Fruit fly (Drosophila melanogaster) ovary, adult (tissue): Measurements from ENCODE around the gene Rb97D.
A peak's percentile ranks its signal among the peaks of the same experiment; 100 is the strongest.

Experiments
- CG17801 ChIP-seq: fragments of 200-800 bp; optimal IDR thresholded peaks from 2 replicates; lab custom pipeline; 2019; ENCODE audit warnings: missing biosample characterization, mild to moderate bottlenecking, missing genetic modification characterization, moderate library complexity; ENCODE audit not compliant: partially characterized antibody

The Rb97D gene

DNA sequence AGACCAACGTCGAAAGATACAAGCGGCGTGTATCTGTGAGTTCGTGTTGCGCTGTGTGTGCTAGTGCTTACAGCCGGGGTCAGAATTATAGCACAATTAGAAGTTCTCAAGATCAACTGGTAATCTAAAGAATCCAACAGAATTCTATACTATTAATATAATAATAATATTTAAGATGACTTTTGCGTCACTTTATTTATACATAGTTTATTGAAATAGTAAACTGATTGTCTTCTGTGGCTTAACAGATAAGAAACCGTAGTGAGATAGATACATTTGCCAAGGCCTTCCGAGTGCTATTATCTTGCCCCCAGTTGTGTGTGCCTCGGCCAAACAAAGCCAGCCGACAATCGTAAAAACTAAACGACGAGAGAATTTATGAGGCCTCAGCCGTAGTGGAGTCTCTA is 10.7 kb upstream of the Rb97D start:
- TF ChIP-seq CG17801 (GFP tag; lab: Kevin White, UChicago): peak; percentile 55

DNA sequence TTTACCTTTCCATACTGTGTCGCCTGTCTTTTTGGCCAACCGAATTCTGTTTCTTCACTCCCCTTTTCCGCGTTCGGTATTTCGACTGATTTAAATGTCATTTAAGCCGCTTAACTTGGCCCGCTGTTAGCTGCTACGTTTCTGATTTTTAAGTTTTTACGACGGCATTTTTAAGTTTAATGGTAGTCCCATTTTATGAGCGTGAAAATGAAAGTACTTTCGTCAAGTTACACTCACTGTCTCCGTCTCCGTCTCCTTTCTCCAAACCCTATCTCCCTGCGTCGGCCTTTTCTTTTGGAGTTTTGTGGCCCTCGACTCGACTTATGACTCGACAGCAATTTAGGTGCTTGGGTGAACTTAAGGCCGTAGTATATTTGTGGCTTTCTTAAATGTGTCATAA is 9.7 kb upstream of the Rb97D start:
- no peak for TF ChIP-seq CG17801 (GFP tag; lab: Kevin White, UChicago)

DNA sequence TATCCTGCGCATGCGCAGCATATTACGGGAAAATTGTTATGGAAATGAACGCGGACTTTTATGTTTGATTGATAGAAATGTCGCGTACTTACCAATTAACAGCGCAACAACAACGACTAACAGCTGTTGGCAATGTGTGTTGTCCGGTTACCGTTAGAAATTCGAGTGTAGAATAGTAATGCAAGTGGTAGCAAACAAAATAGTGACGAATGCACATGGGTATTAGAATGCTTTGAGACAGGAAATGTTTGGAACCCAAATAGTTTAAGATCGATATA is 7.4 kb upstream of the Rb97D start:
- no peak for TF ChIP-seq CG17801 (GFP tag; lab: Kevin White, UChicago)

DNA sequence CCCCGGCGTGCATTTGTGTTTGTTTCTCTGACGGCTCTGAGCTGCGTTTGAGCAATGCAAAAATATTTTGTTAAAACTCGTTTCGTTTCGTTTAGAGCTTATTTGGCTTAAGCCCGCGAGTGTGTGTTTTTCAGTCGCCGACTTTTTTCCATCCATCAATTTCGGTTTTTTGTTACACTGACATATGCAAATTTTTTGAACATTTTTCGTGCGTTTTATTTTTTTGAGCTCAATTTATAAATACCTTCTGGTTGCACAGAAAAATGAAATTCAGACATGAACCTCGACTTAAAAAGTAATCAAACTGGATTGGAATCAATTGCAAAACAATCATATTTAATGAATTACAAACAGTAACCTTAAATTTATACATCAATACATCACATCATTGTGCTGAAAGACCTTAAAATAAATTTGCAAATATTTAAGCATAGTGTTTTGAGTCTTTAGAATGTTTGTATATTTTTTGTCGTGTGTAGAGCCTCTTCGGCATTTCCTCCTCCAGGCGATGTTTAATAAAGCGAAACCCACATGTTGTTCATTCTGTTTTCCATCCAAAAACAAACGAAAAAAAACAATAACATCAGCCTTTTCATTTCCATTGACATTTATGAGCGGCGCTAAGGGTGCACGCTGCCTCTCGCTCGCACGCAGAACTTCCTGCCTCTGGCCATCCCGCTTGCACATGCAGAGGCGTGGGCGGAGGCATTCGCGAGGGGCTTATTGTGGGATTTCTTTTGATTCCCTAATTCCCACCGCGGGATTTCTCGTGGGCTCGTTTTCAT is 6.9 kb upstream of the Rb97D start:
- TF ChIP-seq CG17801 (GFP tag; lab: Kevin White, UChicago): no peak

DNA sequence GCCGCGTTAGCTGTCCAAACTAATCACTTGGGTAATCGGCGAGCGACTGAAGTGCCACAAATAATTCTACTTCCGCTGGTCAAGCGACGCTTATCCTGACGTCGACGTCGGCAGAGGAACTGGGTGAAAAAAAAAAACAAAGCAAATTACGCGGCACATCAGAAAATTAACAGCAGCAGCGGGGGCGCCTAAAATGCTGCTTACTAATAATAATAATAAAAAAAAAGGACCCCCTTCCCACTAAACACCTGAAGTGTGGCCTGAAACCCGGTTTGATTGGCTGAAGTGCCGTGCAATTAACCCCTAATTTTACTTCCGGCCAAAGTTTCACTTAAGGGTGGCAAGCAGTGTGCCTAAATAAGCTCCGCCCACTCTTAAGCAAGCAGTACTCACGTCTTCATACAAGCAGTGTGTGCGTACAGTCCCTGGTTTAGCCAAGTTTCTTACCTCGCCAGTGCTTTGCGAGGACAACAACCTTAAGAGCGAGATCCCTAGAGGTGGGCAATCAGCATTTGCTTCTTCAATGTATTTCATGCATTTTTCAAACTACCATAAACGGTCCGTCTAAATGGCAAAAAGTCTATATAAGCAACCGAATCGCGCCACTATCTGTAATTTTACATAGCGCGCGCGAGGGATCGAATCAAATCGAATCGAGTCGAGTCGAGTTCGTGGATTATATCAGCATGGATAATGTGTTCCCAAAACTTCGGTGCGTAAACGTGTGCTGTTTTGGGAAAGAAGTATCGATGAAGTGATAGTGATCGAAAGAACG is 5.8 kb upstream of the Rb97D start, which contains the start of the genes ro and T48:
ro (minus strand) TSS at position 51 of the 775 bp plus-strand sequence.
T48 (plus strand) TSS at position 614 of the 775 bp plus-strand sequence.
- peak; percentile 53 for TF ChIP-seq CG17801 (GFP tag; lab: Kevin White, UChicago)

DNA sequence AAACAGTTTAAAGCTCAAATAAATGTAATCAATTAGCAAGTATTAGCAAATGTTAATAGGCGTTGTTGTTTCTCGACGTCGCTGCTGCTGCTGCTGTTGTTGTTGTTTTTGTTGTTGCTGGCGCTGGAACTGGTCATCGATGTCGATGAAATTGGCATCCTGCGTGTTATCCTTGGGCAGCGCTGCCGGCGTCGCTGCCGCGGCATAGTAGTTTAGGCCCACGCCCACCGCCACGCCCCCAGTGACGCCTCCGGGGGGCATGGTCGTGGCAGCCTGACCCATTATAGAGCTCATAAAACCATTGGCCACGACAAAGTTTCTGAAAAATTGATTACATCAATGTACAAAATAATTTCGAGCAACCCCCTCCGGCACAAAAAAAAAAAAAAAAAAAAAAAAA is 1.3 kb upstream of the Rb97D start:
- no peak for TF ChIP-seq CG17801 (GFP tag; lab: Kevin White, UChicago)

DNA sequence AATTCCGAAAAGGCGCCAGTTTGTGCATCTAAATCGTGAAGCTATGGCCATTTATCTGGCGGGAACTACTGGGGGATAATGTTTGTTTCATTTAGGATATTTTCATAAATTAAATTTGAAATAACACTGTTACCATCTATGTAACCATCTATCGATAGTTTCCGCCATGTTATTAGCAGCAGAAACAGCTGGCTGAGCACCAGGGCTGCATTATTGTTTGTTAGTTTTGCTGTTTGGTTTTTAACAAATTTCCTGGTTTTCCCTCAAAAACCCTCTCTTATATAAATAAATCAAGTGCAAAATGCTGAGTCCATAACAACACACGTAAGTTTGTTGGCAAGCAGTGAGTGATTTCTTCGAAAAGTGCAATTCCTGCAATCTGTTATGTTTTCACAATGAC is 890 bp upstream of the Rb97D start, which contains the start of gene CG5500:
CG5500 (plus strand) TSS at position 199 of the 400 bp plus-strand sequence.
- TF ChIP-seq CG17801 (GFP tag; lab: Kevin White, UChicago): peak; percentile 38

DNA sequence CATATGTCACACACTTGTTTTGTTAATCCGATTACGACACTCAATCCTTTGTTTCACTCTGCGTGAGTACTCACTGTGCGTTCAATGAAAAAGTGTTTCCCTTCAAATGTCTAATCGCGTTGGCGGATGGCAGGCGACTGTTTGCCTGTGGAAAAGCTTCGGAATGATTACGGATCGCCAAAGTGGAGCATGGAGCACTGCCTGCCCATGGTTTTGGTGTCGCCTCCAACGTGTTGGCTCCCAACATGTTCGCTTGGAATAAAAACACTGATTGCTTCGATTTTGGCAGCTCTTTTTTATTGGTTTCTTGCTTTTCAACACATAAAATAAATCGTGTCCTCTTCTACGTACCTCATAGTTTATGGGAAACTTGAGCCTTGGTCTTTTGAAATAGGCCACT is 3.7 kb downstream of the Rb97D start, which contains the start of gene SPARC:
SPARC (minus strand) TSS at position 144 of the 400 bp plus-strand sequence.
- no peak for TF ChIP-seq CG17801 (GFP tag; lab: Kevin White, UChicago)

DNA sequence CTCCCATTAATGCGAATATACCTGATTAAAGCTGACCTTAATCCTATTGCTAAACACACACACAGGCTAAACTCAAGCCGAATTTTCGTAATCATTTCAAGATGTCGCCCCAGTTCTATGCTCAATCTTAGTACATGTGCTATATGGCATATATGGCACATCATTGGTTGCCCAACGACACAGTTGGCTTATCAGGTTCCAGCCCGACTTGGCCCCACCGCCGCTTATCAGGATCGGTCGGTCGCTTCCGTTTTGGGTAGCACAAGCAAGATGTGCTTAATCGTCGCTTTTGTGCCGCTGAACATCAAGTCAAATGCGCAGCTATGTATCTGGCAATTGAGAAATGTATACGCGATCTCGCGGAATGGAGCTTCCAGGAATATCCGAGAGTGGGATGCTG is 4.5 kb downstream of the Rb97D start:
- no peak for TF ChIP-seq CG17801 (GFP tag; lab: Kevin White, UChicago)

DNA sequence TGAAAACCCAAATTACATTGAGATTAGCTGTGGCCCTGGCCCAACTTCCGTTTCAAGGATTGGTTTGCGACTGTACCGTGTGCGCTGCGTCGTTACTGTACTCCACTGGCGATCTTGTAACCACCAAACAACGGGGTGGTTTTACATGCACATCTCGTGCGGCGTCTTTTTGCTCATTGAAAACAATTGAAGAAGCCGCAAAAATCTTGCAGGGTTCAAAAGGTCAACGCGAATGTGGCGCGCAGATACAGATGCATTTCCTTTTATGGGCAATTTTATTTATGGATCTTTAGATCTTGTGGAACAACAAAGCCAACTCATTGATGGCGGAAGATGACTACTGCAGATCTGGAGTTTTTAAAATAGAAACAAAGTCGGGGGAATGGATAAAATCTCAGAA is 5.0 kb downstream of the Rb97D start:
- TF ChIP-seq CG17801 (GFP tag; lab: Kevin White, UChicago): no peak

DNA sequence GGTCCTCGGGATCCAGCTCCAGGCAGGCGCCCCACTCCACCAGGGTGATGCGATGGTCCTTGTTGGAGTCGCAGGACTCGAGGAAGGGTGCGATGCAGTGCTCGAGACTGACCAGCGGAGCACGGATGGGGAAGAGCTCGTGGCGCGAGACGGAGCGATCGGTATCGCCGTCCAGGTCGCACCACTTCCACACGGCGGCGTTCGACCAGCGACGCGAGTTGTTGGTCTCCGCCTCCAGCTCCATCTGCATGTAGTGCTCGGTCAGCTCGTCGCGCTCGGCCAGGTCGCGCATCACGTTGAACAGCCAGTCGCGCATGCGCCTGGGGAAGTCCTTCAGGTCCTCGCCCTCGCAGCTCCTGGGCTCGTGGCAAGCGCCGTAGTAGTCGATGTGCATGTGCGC is 6.1 kb downstream of the Rb97D start:
- no peak for TF ChIP-seq CG17801 (GFP tag; lab: Kevin White, UChicago)

DNA sequence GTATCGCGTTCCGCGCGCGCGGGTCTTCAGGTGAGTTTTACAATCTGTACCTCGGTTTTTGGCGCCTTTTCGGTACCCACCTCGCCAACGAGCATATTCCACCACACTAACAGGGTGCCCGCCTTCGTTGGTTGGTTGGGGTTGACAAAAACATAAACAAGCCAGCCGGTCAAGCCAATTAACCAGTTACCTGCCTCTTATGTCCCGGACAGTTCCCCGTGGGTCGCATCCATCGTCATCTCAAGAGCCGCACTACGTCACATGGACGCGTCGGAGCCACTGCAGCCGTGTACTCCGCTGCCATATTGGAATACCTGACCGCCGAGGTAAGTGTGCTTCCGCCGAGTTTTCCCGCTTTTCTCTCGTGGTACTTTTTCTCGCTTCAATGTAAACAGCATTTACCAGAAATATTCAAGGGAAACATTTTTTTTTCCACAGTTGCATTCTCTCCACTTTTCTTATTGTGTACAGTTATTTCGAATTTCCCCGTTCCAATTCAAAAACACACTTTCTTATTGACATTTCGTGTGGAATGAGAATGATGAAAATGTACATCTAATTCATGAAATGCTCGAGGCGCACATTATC is 8.0 kb downstream of the Rb97D start:
- no peak for TF ChIP-seq CG17801 (GFP tag; lab: Kevin White, UChicago)

DNA sequence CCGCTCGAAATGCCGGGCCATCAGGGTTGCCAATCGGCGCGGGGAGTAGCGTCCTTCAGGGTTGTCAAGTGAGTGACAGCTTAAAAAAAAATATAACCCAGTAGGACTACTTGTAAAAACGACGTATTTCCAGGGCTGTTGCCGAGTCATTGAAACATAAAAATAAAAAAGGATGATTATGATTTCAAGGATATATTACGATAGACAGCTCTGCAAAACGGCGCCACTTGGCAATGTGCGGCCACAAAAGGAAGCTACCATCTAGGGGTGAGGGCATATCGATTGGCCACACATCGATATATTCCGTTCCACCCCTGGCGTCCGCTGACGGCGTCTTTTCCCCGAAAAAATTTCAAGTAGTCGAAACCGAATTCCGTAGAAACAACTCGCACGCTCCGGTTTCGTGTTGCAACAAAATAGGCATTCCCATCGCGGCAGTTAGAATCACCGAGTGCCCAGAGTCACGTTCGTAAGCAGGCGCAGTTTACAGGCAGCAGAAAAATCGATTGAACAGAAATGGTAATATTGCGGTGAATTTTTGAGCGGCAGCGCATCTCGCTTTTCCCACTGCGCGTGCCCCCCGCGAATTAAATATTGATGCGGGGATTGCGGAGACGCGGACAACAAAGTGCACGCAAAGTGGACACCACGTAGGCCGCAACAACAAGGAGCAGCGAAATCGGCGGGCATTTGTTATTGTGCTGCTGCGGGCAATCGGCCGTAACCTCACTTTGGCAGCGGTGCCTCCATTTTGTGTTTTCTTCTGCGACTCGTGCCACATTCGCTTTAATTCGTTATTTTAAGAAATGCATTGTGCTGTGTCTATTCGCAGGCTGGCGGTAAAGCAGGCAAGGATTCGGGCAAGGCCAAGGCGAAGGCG is 8.7 kb downstream of the Rb97D start, which contains the start of the genes ball and His2Av:
ball (minus strand) TSS at position 231 of the 880 bp plus-strand sequence.
His2Av (plus strand) TSS at position 353 of the 880 bp plus-strand sequence.
- TF ChIP-seq CG17801 (GFP tag; lab: Kevin White, UChicago): peak; percentile 75

DNA sequence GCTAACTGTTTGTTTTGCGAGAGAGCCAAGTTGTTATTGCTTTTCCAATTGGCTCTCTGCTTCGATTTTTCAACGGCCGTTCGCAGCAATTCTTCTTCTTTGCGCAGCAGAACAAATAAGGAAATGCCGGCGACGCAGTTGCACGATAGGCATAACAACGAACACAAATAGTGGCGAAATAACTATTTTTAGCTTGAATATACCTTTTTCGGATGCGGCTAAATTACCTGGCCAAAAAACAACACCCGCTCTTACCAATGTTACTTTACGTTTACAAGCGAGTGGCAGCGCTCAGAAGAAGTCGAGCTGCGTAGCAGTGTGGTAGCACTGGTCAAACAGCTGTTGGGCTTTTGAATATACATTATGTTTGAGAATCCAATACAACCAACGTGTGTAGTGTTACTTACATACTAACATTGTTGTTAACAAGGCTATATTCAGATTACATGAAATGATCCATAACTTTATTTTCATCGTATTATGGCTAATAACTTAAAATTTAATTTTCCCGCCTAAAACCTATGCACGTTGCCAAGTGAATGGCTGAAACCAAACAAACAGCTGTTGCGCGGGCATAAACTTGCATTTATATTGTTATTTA is 12.6 kb downstream of the Rb97D start, which contains the start of the genes Lerp and IntS12:
Lerp (minus strand) TSS at position 283 of the 601 bp plus-strand sequence.
IntS12 (plus strand) TSS at position 529 of the 601 bp plus-strand sequence.
- no peak for TF ChIP-seq CG17801 (GFP tag; lab: Kevin White, UChicago)
